Fruit fly (Drosophila melanogaster): Measurements from ENCODE around the gene Scgbeta.

DNA sequence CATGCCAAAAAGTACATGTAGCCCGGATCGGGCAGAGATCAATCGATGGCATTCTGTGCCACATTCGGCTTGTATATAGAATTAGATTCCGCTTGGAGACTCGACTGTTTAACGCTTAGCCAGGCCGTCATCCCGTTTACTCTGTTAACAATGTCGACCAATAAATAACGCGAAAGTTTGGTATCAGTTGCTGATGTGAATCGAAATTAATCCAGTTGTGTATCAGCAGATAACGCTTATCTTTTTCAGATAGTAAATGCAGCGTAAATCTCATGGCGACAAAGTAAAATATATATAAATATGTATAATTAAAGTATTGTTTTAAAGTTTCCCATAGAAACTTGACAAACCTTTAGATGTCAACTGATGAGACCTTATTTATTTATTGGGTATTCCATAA, 10.8 kb downstream of the Scgbeta start:
- TF ChIP-seq CG7045 (GFP tag; optimal IDR thresholded peaks at IDR 0.05) (no peak), Crg-1 (GFP tag; optimal IDR thresholded peaks at IDR 0.05) (no peak), CG11617 (GFP tag; optimal IDR thresholded peaks at IDR 0.05) (no peak), kay (GFP tag; ENCODE audit: borderline replicate concordance) (no peak), CG7101 (tag; optimal IDR thresholded peaks at IDR 0.05) (no peak), ovo (GFP tag; optimal IDR thresholded peaks at IDR 0.05) (no peak), CG14711 (tag; optimal IDR thresholded peaks at IDR 0.05) (no peak), Hr96 (GFP tag; optimal IDR thresholded peaks at IDR 0.05) (no peak)

All from whole organism, adult.